Fruit fly (Drosophila melanogaster) whole organism, embryonic: ENCODE results near the gene Sp1.

Experiments
- B-H1 ChIP-seq: fragments of 200-800 bp; sonication (Bioruptor generic); IDR thresholded peaks from 3 replicates; pipeline ENCODE4 v1.3.6; 2022; ENCODE audit warnings: missing biosample characterization, missing genetic modification characterization
- CG10979 ChIP-seq: fragments of 200-800 bp; sonication (Bioruptor generic); optimal IDR thresholded peaks from 2 replicates; lab custom pipeline; 2018; ENCODE audit warnings: missing biosample characterization, mild to moderate bottlenecking, missing genetic modification characterization, moderate library complexity
- CG11085 ChIP-seq: fragments of 200-800 bp; sonication (Bioruptor generic); IDR thresholded peaks from 2 replicates; pipeline ENCODE4 v1.3.6; 2022; ENCODE audit warnings: missing biosample characterization, missing genetic modification characterization
- CG14710 ChIP-seq: fragments of 200-800 bp; sonication (Bioruptor generic); optimal IDR thresholded peaks from 3 replicates; lab custom pipeline; 2019; ENCODE audit warnings: missing biosample characterization, mild to moderate bottlenecking, missing genetic modification characterization, moderate library complexity
- CG15601 ChIP-seq: fragments of 200-800 bp; sonication (Bioruptor generic); optimal IDR thresholded peaks from 3 replicates; lab custom pipeline; 2019; ENCODE audit warnings: missing biosample characterization, mild to moderate bottlenecking, missing genetic modification characterization, moderate library complexity
- CG17328 ChIP-seq: fragments of 200-800 bp; sonication (Bioruptor generic); IDR thresholded peaks from 2 replicates; pipeline ENCODE4 v1.3.6; 2022; ENCODE audit warnings: missing biosample characterization, missing genetic modification characterization
- CG4360 ChIP-seq: fragments of 200-800 bp; sonication (Bioruptor generic); IDR thresholded peaks from 2 replicates; pipeline ENCODE4 v1.3.6; 2022; ENCODE audit warnings: missing biosample characterization, missing genetic modification characterization
- CG4617 ChIP-seq: fragments of 200-800 bp; sonication (Bioruptor generic); optimal IDR thresholded peaks from 3 replicates; lab custom pipeline; 2016; ENCODE audit warnings: missing biosample characterization, missing genetic modification characterization, borderline replicate concordance
- CG4730 ChIP-seq: fragments of 200-800 bp; sonication (Bioruptor generic); IDR thresholded peaks from 2 replicates; pipeline ENCODE4 v1.3.6; 2022; ENCODE audit warnings: missing biosample characterization, missing genetic modification characterization
- CG5953 ChIP-seq: fragments of 200-800 bp; sonication (Bioruptor generic); IDR thresholded peaks from 2 replicates; pipeline ENCODE4 v1.3.6; 2022; ENCODE audit warnings: missing biosample characterization, missing genetic modification characterization
- CG6175 ChIP-seq: fragments of 200-800 bp; sonication (Bioruptor generic); IDR thresholded peaks from 3 replicates; pipeline ENCODE4 v1.3.6; 2022; ENCODE audit warnings: missing biosample characterization, missing genetic modification characterization
- CG7271 ChIP-seq: fragments of 200-800 bp; sonication (Bioruptor generic); optimal IDR thresholded peaks from 2 replicates; lab custom pipeline; 2018; ENCODE audit warnings: missing biosample characterization, mild to moderate bottlenecking, missing genetic modification characterization, moderate library complexity
- CG7987 ChIP-seq: fragments of 200-800 bp; sonication (Bioruptor generic); optimal IDR thresholded peaks from 2 replicates; lab custom pipeline; 2018; ENCODE audit warnings: missing biosample characterization, mild to moderate bottlenecking, missing genetic modification characterization, moderate library complexity
- CG8924 ChIP-seq: fragments of 200-800 bp; optimal IDR thresholded peaks from 3 replicates; lab custom pipeline; 2019; ENCODE audit warnings: missing biosample characterization, mild to moderate bottlenecking, missing genetic modification characterization, moderate library complexity
- CG8944 ChIP-seq: fragments of 200-800 bp; sonication (Bioruptor generic); optimal IDR thresholded peaks from 3 replicates; lab custom pipeline; 2016; ENCODE audit warnings: missing biosample characterization, missing genetic modification characterization
- CG9727 ChIP-seq: fragments of 200-800 bp; sonication (Bioruptor generic); optimal IDR thresholded peaks from 3 replicates; lab custom pipeline; 2017; ENCODE audit warnings: missing biosample characterization, mild to moderate bottlenecking, missing genetic modification characterization
- Camta ChIP-seq: fragments of 200-800 bp; sonication (Bioruptor generic); optimal IDR thresholded peaks from 2 replicates; lab custom pipeline; 2016; ENCODE audit warnings: missing biosample characterization, missing genetic modification characterization
- Deaf1 ChIP-seq: fragments of 200-800 bp; optimal IDR thresholded peaks from 3 replicates; lab custom pipeline; 2019; ENCODE audit warnings: missing biosample characterization, mild to moderate bottlenecking, missing genetic modification characterization, moderate library complexity
- Dp ChIP-seq: fragments of 200-800 bp; sonication (Bioruptor generic); optimal IDR thresholded peaks from 2 replicates; lab custom pipeline; 2018; ENCODE audit warnings: missing biosample characterization, mild to moderate bottlenecking, missing genetic modification characterization, moderate library complexity
- Ets65A ChIP-seq: fragments of 200-800 bp; sonication (Bioruptor generic); peaks from one replicate; lab custom pipeline; 2016; ENCODE audit warnings: missing biosample characterization, missing genetic modification characterization
- HHEX ChIP-seq: fragments of 200-800 bp; sonication (Bioruptor generic); optimal IDR thresholded peaks from 3 replicates; lab custom pipeline; 2017; ENCODE audit warnings: missing biosample characterization, mild to moderate bottlenecking, missing genetic modification characterization, missing genetic modification reagents
- HLHmδ ChIP-seq: fragments of 200-800 bp; sonication (Bioruptor generic); optimal IDR thresholded peaks from 2 replicates; lab custom pipeline; 2018; ENCODE audit warnings: missing biosample characterization, mild to moderate bottlenecking, missing genetic modification characterization, moderate library complexity
- HmgD ChIP-seq: fragments of 200-800 bp; sonication (Bioruptor generic); optimal IDR thresholded peaks from 3 replicates; lab custom pipeline; 2016; ENCODE audit warnings: missing biosample characterization, missing genetic modification characterization
- Hr39 ChIP-seq: fragments of >200 bp; optimal IDR thresholded peaks from 2 replicates; lab custom pipeline; 2017
- Jarid2 ChIP-seq: fragments of 200-800 bp; sonication (Bioruptor generic); optimal IDR thresholded peaks from 3 replicates; lab custom pipeline; 2017; ENCODE audit warnings: mild to moderate bottlenecking, missing biosample characterization, missing genetic modification reagents, missing genetic modification characterization
- NC2α ChIP-seq: fragments of 200-800 bp; sonication (Bioruptor generic); optimal IDR thresholded peaks from 2 replicates; lab custom pipeline; 2016; ENCODE audit warnings: missing biosample characterization, missing genetic modification characterization
- Nf-YA ChIP-seq: fragments of 200-800 bp; sonication (Bioruptor generic); IDR thresholded peaks from 2 replicates; pipeline ENCODE4 v1.3.6; 2022; ENCODE audit warnings: missing biosample characterization, missing genetic modification characterization
- NfI ChIP-seq: fragments of 200-800 bp; sonication (Bioruptor generic); optimal IDR thresholded peaks from 3 replicates; lab custom pipeline; 2018; ENCODE audit warnings: missing biosample characterization, mild to moderate bottlenecking, missing genetic modification characterization, moderate library complexity
- Sry-β ChIP-seq: fragments of 200-800 bp; sonication (Bioruptor generic); optimal IDR thresholded peaks from 2 replicates; lab custom pipeline; 2018; ENCODE audit warnings: missing biosample characterization, mild to moderate bottlenecking, missing genetic modification characterization, moderate library complexity
- ac ChIP-seq: fragments of 200-800 bp; sonication (Bioruptor generic); optimal IDR thresholded peaks from 3 replicates; lab custom pipeline; 2017; ENCODE audit warnings: missing biosample characterization, mild to moderate bottlenecking, missing genetic modification characterization
- al ChIP-seq: fragments of 200-800 bp; sonication (Bioruptor generic); IDR thresholded peaks from 2 replicates; pipeline ENCODE4 v1.3.6; 2022; ENCODE audit warnings: missing biosample characterization, missing genetic modification characterization
- amos ChIP-seq: fragments of 200-800 bp; sonication (Bioruptor generic); IDR thresholded peaks from 2 replicates; pipeline ENCODE4 v1.3.6; 2022; ENCODE audit warnings: missing biosample characterization, missing genetic modification characterization; ENCODE audit not compliant: partially characterized antibody
- bab2 ChIP-seq: fragments of 200-800 bp; sonication (Bioruptor generic); optimal IDR thresholded peaks from 2 replicates; lab custom pipeline; 2016; ENCODE audit warnings: missing biosample characterization, missing genetic modification characterization
- bigmax ChIP-seq: fragments of 200-800 bp; sonication (Bioruptor generic); optimal IDR thresholded peaks from 2 replicates; lab custom pipeline; 2018; ENCODE audit warnings: missing biosample characterization, mild to moderate bottlenecking, missing genetic modification characterization
- bsh ChIP-seq, 2 experiments: fragments of 200-800 bp; sonication (Bioruptor generic); optimal IDR thresholded peaks; 2 replicates each; lab custom pipeline; 2017 to 2018; ENCODE audit warnings: mild to moderate bottlenecking in 2 of 2, missing biosample characterization in 2 of 2, missing genetic modification characterization in 2 of 2, moderate library complexity in 1 of 2
- ci ChIP-seq: fragments of 200-800 bp; sonication (Bioruptor generic); IDR thresholded peaks from 3 replicates; pipeline ENCODE4 v1.3.6; 2022; ENCODE audit warnings: missing biosample characterization, missing genetic modification characterization
- corto ChIP-seq: fragments of 200-800 bp; sonication (Bioruptor generic); optimal IDR thresholded peaks from 2 replicates; lab custom pipeline; 2016; ENCODE audit warnings: missing biosample characterization, mild to moderate bottlenecking, missing genetic modification characterization, moderate library complexity
- da ChIP-seq: fragments of 200-800 bp; sonication (Bioruptor generic); optimal IDR thresholded peaks from 2 replicates; lab custom pipeline; 2016; ENCODE audit warnings: missing biosample characterization, missing genetic modification characterization
- fd3F ChIP-seq: fragments of 200-800 bp; sonication (Bioruptor generic); optimal IDR thresholded peaks from 2 replicates; lab custom pipeline; 2018; ENCODE audit warnings: missing biosample characterization, mild to moderate bottlenecking, missing genetic modification characterization, moderate library complexity
- gem ChIP-seq: fragments of 200-800 bp; sonication (Bioruptor generic); optimal IDR thresholded peaks from 2 replicates; lab custom pipeline; 2019; ENCODE audit warnings: missing biosample characterization, mild to moderate bottlenecking, missing genetic modification characterization, moderate library complexity
- lbe ChIP-seq: fragments of 200-800 bp; sonication (Bioruptor generic); optimal IDR thresholded peaks from 2 replicates; lab custom pipeline; 2016; ENCODE audit warnings: missing biosample characterization, mild to moderate bottlenecking, missing genetic modification characterization
- lilli ChIP-seq: fragments of 200-800 bp; sonication (Bioruptor generic); optimal IDR thresholded peaks from 3 replicates; lab custom pipeline; 2016; ENCODE audit warnings: missing biosample characterization, missing genetic modification characterization
- lov ChIP-seq, 2 experiments: fragments of 200-800 bp in 1 of 2; fragments of >200 bp in 1 of 2; sonication (Bioruptor generic) in 1 of 2; IDR thresholded peaks in 1 of 2; optimal IDR thresholded peaks in 1 of 2; 2 replicates in 1 of 2; 3 replicates in 1 of 2; pipeline versions ENCODE4 v1.3.6 to Lab custom; 2017 to 2022; ENCODE audit warnings: missing biosample characterization in 1 of 2, missing genetic modification characterization in 1 of 2
- mld ChIP-seq: fragments of 200-800 bp; sonication (Bioruptor generic); IDR thresholded peaks from 3 replicates; pipeline ENCODE4 v1.3.6; 2022; ENCODE audit warnings: missing biosample characterization, missing genetic modification characterization; ENCODE audit not compliant: partially characterized antibody
- otp ChIP-seq: fragments of 200-800 bp; sonication (Bioruptor generic); IDR thresholded peaks from 3 replicates; pipeline ENCODE4, ENCODE4 v1.3.6; 2022; ENCODE audit warnings: missing biosample characterization, missing genetic modification characterization
- repo ChIP-seq: fragments of 200-800 bp; sonication (Bioruptor generic); optimal IDR thresholded peaks from 2 replicates; lab custom pipeline; 2016; ENCODE audit warnings: missing biosample characterization, missing genetic modification characterization
- seq ChIP-seq: fragments of 200-800 bp; sonication (Bioruptor generic); IDR thresholded peaks from 2 replicates; pipeline ENCODE4 v1.3.6; 2022; ENCODE audit warnings: missing biosample characterization, missing genetic modification characterization
- tx ChIP-seq: fragments of 200-800 bp; sonication (Bioruptor generic); optimal IDR thresholded peaks from 2 replicates; lab custom pipeline; 2016; ENCODE audit warnings: missing biosample characterization, missing genetic modification characterization
- zen2 ChIP-seq: fragments of 200-800 bp; sonication (Bioruptor generic); IDR thresholded peaks from 3 replicates; pipeline ENCODE4 v1.3.6; 2022; ENCODE audit warnings: missing biosample characterization, missing genetic modification characterization; ENCODE audit not compliant: partially characterized antibody
- zf30C ChIP-seq: fragments of 200-800 bp; sonication (Bioruptor generic); optimal IDR thresholded peaks from 3 replicates; lab custom pipeline; 2018; ENCODE audit warnings: missing biosample characterization, mild to moderate bottlenecking, missing genetic modification characterization

The Sp1 gene

DNA sequence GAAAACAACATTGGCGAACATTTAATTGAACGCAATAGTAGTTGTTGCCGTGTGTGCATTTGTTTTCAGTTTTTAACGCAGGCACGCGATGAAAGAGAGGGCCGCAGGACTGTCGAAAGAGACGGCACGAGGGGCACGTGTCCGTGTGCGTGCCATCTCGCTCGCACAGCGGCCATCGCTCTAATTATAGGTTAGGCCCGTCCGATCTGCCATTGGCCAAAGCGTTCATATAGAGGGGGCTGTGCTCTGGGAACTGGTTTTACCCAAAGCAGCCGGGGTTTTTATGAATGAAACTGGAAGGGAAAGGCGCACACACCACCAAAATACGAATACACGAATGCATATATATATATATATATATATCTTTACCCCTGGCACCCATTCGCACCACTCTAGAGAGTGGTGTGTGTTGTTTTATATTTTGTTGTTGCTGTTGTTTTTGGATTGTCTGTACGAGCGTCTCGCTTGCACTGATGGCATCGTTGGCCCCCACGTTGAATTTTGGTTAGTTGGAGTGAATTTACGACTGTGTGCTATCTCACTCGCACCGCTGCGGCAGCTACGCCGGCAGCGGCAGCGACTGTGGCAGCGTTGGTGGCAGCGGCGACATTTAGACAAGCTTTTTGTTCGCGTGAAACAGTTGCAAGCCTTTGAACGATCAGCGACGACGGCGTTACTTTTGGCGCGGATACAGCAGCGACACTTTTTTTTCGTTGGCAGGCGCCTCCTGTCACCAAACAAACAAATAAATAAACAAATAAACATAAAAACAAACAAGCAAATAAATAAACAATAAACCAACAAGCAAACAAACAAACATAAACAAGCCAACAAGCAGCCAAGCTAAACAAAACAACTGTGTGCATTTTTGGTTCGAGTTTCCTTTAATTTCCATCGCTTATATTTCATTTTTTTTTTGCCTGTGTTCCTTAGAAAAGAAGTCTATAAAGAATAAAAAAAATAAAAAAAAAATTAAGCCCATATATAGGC lies at the start of gene Sp1 (continued):
- TF ChIP-seq seq (GFP tag; lab: Robert Waterston, UW) (peak; percentile 58; the same call in 1 of the 2 replicates), HLHmδ (peak; percentile 59), zf30C (GFP tag; lab: Kevin White, UChicago) (no peak), CG5953 (GFP tag; lab: Robert Waterston, UW) (no peak), zen2 (GFP tag; lab: Robert Waterston, UW) (no peak), CG7271 (peak; percentile 19), CG14710 (tag; lab: Kevin White, UChicago) (peak; percentile 22), corto (GFP tag; lab: Kevin White, UChicago) (no peak), NC2α (GFP tag; lab: Kevin White, UChicago) (no peak), gem (tag; lab: Kevin White, UChicago) (peak; percentile 12), lov (optimal IDR thresholded peaks at IDR 0.05; lab: Kevin White, UChicago) (no peak), lov (GFP tag; IDR thresholded peaks at IDR 0.05; lab: Robert Waterston, UW) (no peak), Sry-β (GFP tag; lab: Kevin White, UChicago) (no peak), CG9727 (peak; percentile 53), bigmax (GFP tag; lab: Kevin White, UChicago) (peak; percentile 84), CG15601 (tag; lab: Kevin White, UChicago) (no peak), ac (GFP tag; lab: Kevin White, UChicago) (peak; percentile 20), CG7987 (GFP tag; lab: Kevin White, UChicago) (no peak), HHEX (no peak), CG4360 (peak; percentile 87), bab2 (GFP tag; lab: Kevin White, UChicago) (peak; percentile 0), CG17328 (GFP tag; lab: Robert Waterston, UW) (no peak), fd3F (no peak), repo (GFP tag; lab: Kevin White, UChicago) (no peak), otp (no peak), Camta (no peak), Dp (GFP tag; lab: Kevin White, UChicago) (no peak), Deaf1 (peak; percentile 38), Nf-YA (GFP tag; lab: Robert Waterston, UW) (peak; percentile 76), Jarid2 (GFP tag; lab: Kevin White, UChicago) (peak; percentile 64), CG8924 (tag; lab: Kevin White, UChicago) (peak; percentile 14), mld (GFP tag; lab: Robert Waterston, UW) (no peak)

DNA sequence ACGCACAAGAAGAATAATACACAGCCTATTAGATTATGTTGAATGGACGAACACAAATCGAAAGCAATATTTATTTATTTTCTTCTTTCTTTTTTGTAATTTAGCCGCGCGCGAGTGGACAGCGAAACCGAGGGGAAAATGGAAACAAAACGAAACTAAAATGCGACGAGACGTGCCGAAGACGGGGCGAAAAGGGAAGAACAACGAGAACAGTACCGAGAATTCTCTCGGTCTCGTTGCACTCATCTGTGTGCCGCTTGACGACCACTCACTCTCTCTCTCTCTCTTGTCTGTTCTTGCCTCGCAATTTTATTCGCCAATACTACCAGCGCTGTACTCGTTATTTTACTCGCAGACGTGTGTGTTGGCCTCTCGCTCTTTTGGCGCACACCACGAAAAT lies 45.3 kb upstream of the Sp1 start:
- TF ChIP-seq ci (GFP tag; lab: Robert Waterston, UW): no peak
- TF ChIP-seq B-H1: no peak
- TF ChIP-seq CG11085 (GFP tag; lab: Robert Waterston, UW): no peak
- no peak for TF ChIP-seq al (GFP tag; lab: Robert Waterston, UW)
- no peak for TF ChIP-seq CG8944 (GFP tag; lab: Kevin White, UChicago)
- peak in 1 of 2 experiments; percentile 66 for TF ChIP-seq bsh (GFP tag; optimal IDR thresholded peaks at IDR 0.05; lab: Kevin White, UChicago)
- no peak for TF ChIP-seq lilli (GFP tag; lab: Kevin White, UChicago)
- TF ChIP-seq lbe (GFP tag; lab: Kevin White, UChicago): peak; percentile 34
- no peak for TF ChIP-seq Ets65A (GFP tag; lab: Kevin White, UChicago)
- TF ChIP-seq tx: no peak
- TF ChIP-seq amos (GFP tag; lab: Robert Waterston, UW): no peak
- TF ChIP-seq Hr39 (lab: Kevin White, UChicago): no peak
- no peak for TF ChIP-seq CG6175 (GFP tag; lab: Robert Waterston, UW)
- TF ChIP-seq CG4617 (GFP tag; lab: Kevin White, UChicago): no peak
- no peak for TF ChIP-seq CG10979 (tag; lab: Kevin White, UChicago)
- no peak for TF ChIP-seq NfI (GFP tag; lab: Kevin White, UChicago)
- TF ChIP-seq CG4730 (GFP tag; lab: Robert Waterston, UW): no peak
- no peak for TF ChIP-seq HmgD (GFP tag; lab: Kevin White, UChicago)
- no peak for TF ChIP-seq da
